Worm (Caenorhabditis elegans) whole organism, mixed stage, embryonic: ENCODE results near the gene C27B7.6.

Experiments
- ceh-83 ChIP-seq: fragments of 200-800 bp; sonication (Bioruptor generic); optimal IDR thresholded peaks from 2 replicates; lab custom pipeline; 2018; ENCODE audit warnings: mild to moderate bottlenecking, missing genetic modification characterization, missing compliant biosample characterization
- ces-1 ChIP-seq: fragments of 150-350 bp; optimal IDR thresholded peaks from 2 replicates; lab custom pipeline; 2014; ENCODE audit warnings: missing biosample characterization, missing genetic modification reagents, missing genetic modification characterization
- lsy-2 ChIP-seq: fragments of 150-350 bp; optimal IDR thresholded peaks from 2 replicates; lab custom pipeline; 2014; ENCODE audit warnings: missing biosample characterization, missing genetic modification characterization
- ztf-11 ChIP-seq: fragments of 150-350 bp; optimal IDR thresholded peaks from 2 replicates; lab custom pipeline; 2014; ENCODE audit warnings: missing biosample characterization, missing genetic modification characterization

DNA sequence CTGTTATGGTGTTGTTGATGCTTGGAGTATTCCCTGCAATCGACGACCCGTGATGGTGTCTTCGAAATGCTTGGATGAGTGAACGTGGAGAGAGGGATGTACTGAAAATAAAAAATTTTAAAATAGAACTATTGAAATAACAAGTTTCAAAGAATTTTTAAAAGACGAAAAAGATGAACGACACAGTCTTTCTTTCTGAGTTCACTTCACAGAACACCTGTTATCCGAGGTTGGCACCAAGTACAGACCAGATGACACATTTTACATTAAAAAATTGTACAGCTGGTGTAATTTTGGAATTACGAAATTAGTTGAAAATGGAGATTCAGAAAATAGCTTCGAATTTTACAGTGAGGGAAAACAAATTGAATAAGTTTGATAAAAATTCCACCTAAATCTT lies 12.6 kb upstream of the C27B7.6 start, which contains the start of gene rap-1:
- TF ChIP-seq ceh-83 (GFP tag; lab: Kevin White, UChicago) (no peak), ces-1 (no peak), ztf-11 (tag; lab: Kevin White, UChicago) (no peak), lsy-2 (tag; lab: Kevin White, UChicago) (no peak)
